Fruit fly (Drosophila melanogaster): Measurements from ENCODE around the gene PIG-Q.

The PIG-Q gene

dm6 chrX:16384843-16385726 is 26.1 kb downstream of the PIG-Q start, which contains the start of the genes CG9992 and CG4239:
CG9992 (minus strand) TSS chrX:16384908.
CG4239 (plus strand) TSS chrX:16385278.
- peak; percentile 3 for TF ChIP-seq Mnt (GFP tag; optimal IDR thresholded peaks at IDR 0.05)
- TF ChIP-seq kay (GFP tag; ENCODE audit: borderline replicate concordance) = no peak
- TF ChIP-seq CG1620 (GFP tag; optimal IDR thresholded peaks at IDR 0.05) = peak; percentile 69
- TF ChIP-seq CG12768 (GFP tag; optimal IDR thresholded peaks at IDR 0.05) = peak; percentile 48
- peak; percentile 58 for TF ChIP-seq pad (GFP tag; optimal IDR thresholded peaks at IDR 0.05)
- TF ChIP-seq CG7101 (tag; optimal IDR thresholded peaks at IDR 0.05) = peak; percentile 75
- TF ChIP-seq bab1 (GFP tag; optimal IDR thresholded peaks at IDR 0.05) = no peak
- peak; percentile 24 for TF ChIP-seq CG33017 (tag; optimal IDR thresholded peaks at IDR 0.05)
- TF ChIP-seq CG14711 (tag; optimal IDR thresholded peaks at IDR 0.05) = peak; percentile 61
- TF ChIP-seq tj (GFP tag; optimal IDR thresholded peaks at IDR 0.05) = peak; percentile 32
- TF ChIP-seq CG7045 (GFP tag; optimal IDR thresholded peaks at IDR 0.05) = peak; percentile 21
- peak; percentile 76 for TF ChIP-seq Crg-1 (GFP tag; optimal IDR thresholded peaks at IDR 0.05)
- peak; percentile 38 for TF ChIP-seq CG5204 (GFP tag; optimal IDR thresholded peaks at IDR 0.05)
- no peak for TF ChIP-seq cic (GFP tag; optimal IDR thresholded peaks at IDR 0.05)
- peak; percentile 60 for TF ChIP-seq ovo (GFP tag; optimal IDR thresholded peaks at IDR 0.05)
- TF ChIP-seq cnc (optimal IDR thresholded peaks at IDR 0.05) = no peak
- TF ChIP-seq Clk (GFP tag; optimal IDR thresholded peaks at IDR 0.05) = no peak
- TF ChIP-seq Hr96 (GFP tag; optimal IDR thresholded peaks at IDR 0.05) = no peak
- peak; percentile 67 for TF ChIP-seq toe (GFP tag; optimal IDR thresholded peaks at IDR 0.05)
- TF ChIP-seq CG11617 (GFP tag; optimal IDR thresholded peaks at IDR 0.05) = peak; percentile 53

dm6 chrX:16385942-16386392 is 27.0 kb downstream of the PIG-Q start:
- TF ChIP-seq CG12768 (GFP tag; optimal IDR thresholded peaks at IDR 0.05) = peak; percentile 53
- TF ChIP-seq CG33017 (tag; optimal IDR thresholded peaks at IDR 0.05) = no peak
- TF ChIP-seq CG1620 (GFP tag; optimal IDR thresholded peaks at IDR 0.05) = no peak
- peak; percentile 8 for TF ChIP-seq tj (GFP tag; optimal IDR thresholded peaks at IDR 0.05)
- TF ChIP-seq CG7101 (tag; optimal IDR thresholded peaks at IDR 0.05) = peak; percentile 36
- peak; percentile 25 for TF ChIP-seq CG14711 (tag; optimal IDR thresholded peaks at IDR 0.05)
- TF ChIP-seq CG7045 (GFP tag; optimal IDR thresholded peaks at IDR 0.05) = no peak
- TF ChIP-seq bab1 (GFP tag; optimal IDR thresholded peaks at IDR 0.05) = no peak
- TF ChIP-seq pad (GFP tag; optimal IDR thresholded peaks at IDR 0.05) = peak; percentile 8
- no peak for TF ChIP-seq CG5204 (GFP tag; optimal IDR thresholded peaks at IDR 0.05)
- no peak for TF ChIP-seq ovo (GFP tag; optimal IDR thresholded peaks at IDR 0.05)
- peak; percentile 22 for TF ChIP-seq CG11617 (GFP tag; optimal IDR thresholded peaks at IDR 0.05)

- TF ChIP-seq CG1620 (GFP tag; optimal IDR thresholded peaks at IDR 0.05) (peak; percentile 67), CG14711 (tag; optimal IDR thresholded peaks at IDR 0.05) (peak; percentile 85), Crg-1 (GFP tag; optimal IDR thresholded peaks at IDR 0.05) (peak; percentile 58), CG12768 (GFP tag; optimal IDR thresholded peaks at IDR 0.05) (peak; percentile 59), CG7101 (tag; optimal IDR thresholded peaks at IDR 0.05) (peak; percentile 89), cnc (optimal IDR thresholded peaks at IDR 0.05) (no peak), toe (GFP tag; optimal IDR thresholded peaks at IDR 0.05) (no peak), CG33017 (tag; optimal IDR thresholded peaks at IDR 0.05) (peak; percentile 48), CG5204 (GFP tag; optimal IDR thresholded peaks at IDR 0.05) (no peak), pad (GFP tag; optimal IDR thresholded peaks at IDR 0.05) (peak; percentile 63), kay (GFP tag; ENCODE audit: borderline replicate concordance) (no peak), ovo (GFP tag; optimal IDR thresholded peaks at IDR 0.05) (peak; percentile 62), tj (GFP tag; optimal IDR thresholded peaks at IDR 0.05) (peak; percentile 61), cic (GFP tag; optimal IDR thresholded peaks at IDR 0.05) (no peak), Mnt (GFP tag; optimal IDR thresholded peaks at IDR 0.05) (peak; percentile 68), Hr96 (GFP tag; optimal IDR thresholded peaks at IDR 0.05) (no peak), bab1 (GFP tag; optimal IDR thresholded peaks at IDR 0.05) (peak; percentile 86), CG11617 (GFP tag; optimal IDR thresholded peaks at IDR 0.05) (peak; percentile 81), CG7045 (GFP tag; optimal IDR thresholded peaks at IDR 0.05) (peak; percentile 65), Clk (GFP tag; optimal IDR thresholded peaks at IDR 0.05) (peak; percentile 64)
These were observed 32.5 kb downstream of the PIG-Q start, which contains the start of the genes TH1 and mei-41 for dm6 chrX:16391397-16391796. TH1 (minus strand) TSS chrX:16391438. mei-41 (plus strand) TSS chrX:16391698.

- TF ChIP-seq CG14711 (tag; optimal IDR thresholded peaks at IDR 0.05) (peak; percentile 82), Mnt (GFP tag; optimal IDR thresholded peaks at IDR 0.05) (no peak), CG7101 (tag; optimal IDR thresholded peaks at IDR 0.05) (peak; percentile 72), toe (GFP tag; optimal IDR thresholded peaks at IDR 0.05) (no peak), Hr96 (GFP tag; optimal IDR thresholded peaks at IDR 0.05) (peak; percentile 3), CG1620 (GFP tag; optimal IDR thresholded peaks at IDR 0.05) (no peak), bab1 (GFP tag; optimal IDR thresholded peaks at IDR 0.05) (peak; percentile 81), Crg-1 (GFP tag; optimal IDR thresholded peaks at IDR 0.05) (no peak), CG12768 (GFP tag; optimal IDR thresholded peaks at IDR 0.05) (peak; percentile 39), pad (GFP tag; optimal IDR thresholded peaks at IDR 0.05) (peak; percentile 11), cnc (optimal IDR thresholded peaks at IDR 0.05) (no peak), CG11617 (GFP tag; optimal IDR thresholded peaks at IDR 0.05) (peak; percentile 35), Clk (GFP tag; optimal IDR thresholded peaks at IDR 0.05) (no peak), cic (GFP tag; optimal IDR thresholded peaks at IDR 0.05) (no peak), CG5204 (GFP tag; optimal IDR thresholded peaks at IDR 0.05) (no peak), CG7045 (GFP tag; optimal IDR thresholded peaks at IDR 0.05) (peak; percentile 30), kay (GFP tag; ENCODE audit: borderline replicate concordance) (no peak), ovo (GFP tag; optimal IDR thresholded peaks at IDR 0.05) (no peak), tj (GFP tag; optimal IDR thresholded peaks at IDR 0.05) (no peak), CG33017 (tag; optimal IDR thresholded peaks at IDR 0.05) (peak; percentile 78)
These were observed 45.0 kb downstream of the PIG-Q start for dm6 chrX:16403811-16404420.

Measured in whole organism, adult.